Worm (Caenorhabditis elegans): ENCODE results near the gene rpl-42.

ce11 chrII:11105981-11106711 is 13.6 kb downstream of the rpl-42 start, which contains the start of gene nasp-1:
- TF ChIP-seq fos-1 (tag; optimal IDR thresholded peaks at IDR 0.05) (no peak), fkh-2 (tag; optimal IDR thresholded peaks at IDR 0.05) (no peak), lin-39 (tag; optimal IDR thresholded peaks at IDR 0.05) (no peak), snpc-4 (tag; optimal IDR thresholded peaks at IDR 0.05) (no peak), ZK546.5 (tag; optimal IDR thresholded peaks at IDR 0.05) (no peak), ceh-9 (tag; optimal IDR thresholded peaks at IDR 0.05) (no peak), aly-2 (tag; optimal IDR thresholded peaks at IDR 0.05) (no peak)

Data from whole organism, L3 larva.